Worm (Caenorhabditis elegans) whole organism, L1 larva: ENCODE measurements around the gene srx-121.

Source experiments
- blmp-1 ChIP-seq: fragments of 150-350 bp; optimal IDR thresholded peaks from 2 replicates; lab custom pipeline; 2014; ENCODE audit warnings: missing biosample characterization, missing genetic modification characterization
- fkh-10 ChIP-seq: sonication (generic microtip); optimal IDR thresholded peaks from 2 replicates; lab custom pipeline; 2017; ENCODE audit warnings: missing biosample characterization, missing genetic modification reagents, missing genetic modification characterization
- lin-15B ChIP-seq: fragments of 150-350 bp; sonication (generic microtip); optimal IDR thresholded peaks from 3 replicates; lab custom pipeline; 2014; ENCODE audit warnings: missing biosample characterization, missing genetic modification characterization
- lin-39 ChIP-seq: fragments of 150-350 bp; optimal IDR thresholded peaks from 2 replicates; lab custom pipeline; 2014; ENCODE audit warnings: missing biosample characterization, missing genetic modification reagents, missing genetic modification characterization
- mdl-1 ChIP-seq, 2 experiments: fragments of 150-350 bp; optimal IDR thresholded peaks; 2 replicates each; lab custom pipeline; 2014 to 2017; ENCODE audit warnings: missing biosample characterization in 2 of 2, missing genetic modification characterization in 2 of 2, inconsistent platforms in 1 of 2
- mep-1 ChIP-seq: fragments of 150-350 bp; optimal IDR thresholded peaks from 2 replicates; lab custom pipeline; 2014; ENCODE audit warnings: missing biosample characterization, missing genetic modification characterization
- nhr-12 ChIP-seq: sonication (generic microtip); optimal IDR thresholded peaks from 2 replicates; lab custom pipeline; 2017; ENCODE audit warnings: missing biosample characterization, missing genetic modification characterization
- pax-3 ChIP-seq: fragments of 200-800 bp; sonication (Bioruptor generic); optimal IDR thresholded peaks from 2 replicates; lab custom pipeline; 2018; ENCODE audit warnings: mild to moderate bottlenecking, missing genetic modification characterization, moderate library complexity, missing compliant biosample characterization
- skn-1 ChIP-seq: fragments of 150-350 bp; optimal IDR thresholded peaks from 2 replicates; lab custom pipeline; 2014; ENCODE audit warnings: missing biosample characterization, missing genetic modification characterization
- unc-62 ChIP-seq: fragments of 150-350 bp; optimal IDR thresholded peaks from 2 replicates; lab custom pipeline; 2014; ENCODE audit warnings: missing biosample characterization, missing genetic modification reagents, missing genetic modification characterization

DNA sequence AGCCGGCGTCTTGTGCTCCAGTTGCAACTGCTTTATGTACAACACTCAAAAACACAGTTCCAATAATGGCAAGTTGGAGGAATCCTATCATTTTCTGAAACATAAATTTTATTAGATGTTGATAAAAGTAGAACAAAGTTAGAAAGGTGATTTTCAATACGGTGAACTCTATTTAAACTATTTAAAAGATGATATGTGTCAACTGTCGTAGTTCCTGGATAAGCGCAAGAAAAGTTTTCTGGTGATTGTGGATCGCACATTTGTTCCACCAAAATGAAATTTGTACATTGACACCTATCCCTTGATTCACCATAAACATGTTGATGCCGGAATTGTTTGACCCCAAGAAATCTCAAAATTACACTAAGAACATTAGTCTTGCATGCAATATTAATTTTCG, 40.5 kb downstream of the srx-121 start, which contains the start of gene C17B7.9:
- no peak for TF ChIP-seq lin-39 (tag; lab: Kevin White, UChicago)
- no peak for TF ChIP-seq mep-1 (tag; lab: Kevin White, UChicago)
- no peak for TF ChIP-seq fkh-10 (GFP tag; lab: Kevin White, UChicago)
- TF ChIP-seq lin-15B (tag; lab: Kevin White, UChicago): no peak
- TF ChIP-seq skn-1 (tag; lab: Kevin White, UChicago): no peak
- TF ChIP-seq nhr-12 (tag; lab: Kevin White, UChicago): no peak
- TF ChIP-seq unc-62 (GFP tag; lab: Kevin White, UChicago): no peak
- no peak for TF ChIP-seq blmp-1 (tag; lab: Kevin White, UChicago)
- TF ChIP-seq mdl-1 (tag; optimal IDR thresholded peaks at IDR 0.05; lab: Kevin White, UChicago): no peak
- no peak for TF ChIP-seq pax-3
